Worm (Caenorhabditis elegans) whole organism, midembryonic: ENCODE results near the gene fbxc-49.

Source experiments
- flt-1 ChIP-seq: fragments of 200-800 bp; sonication (Bioruptor generic); IDR thresholded peaks from 2 replicates; pipeline ENCODE4 v1.3.6; 2022; ENCODE audit warnings: missing genetic modification characterization, missing compliant biosample characterization
- ref-1 ChIP-seq: fragments of 200-800 bp; sonication (Bioruptor generic); conservative IDR thresholded peaks from 2 replicates; pipeline ENCODE4 v1.3.6; 2022; ENCODE audit warnings: missing genetic modification reagents, missing genetic modification characterization, missing compliant biosample characterization
- tab-1 ChIP-seq: fragments of 200-800 bp; sonication (Bioruptor generic); IDR thresholded peaks from 2 replicates; pipeline ENCODE4 v1.3.6; 2022; ENCODE audit warnings: missing genetic modification characterization, missing compliant biosample characterization
- ztf-23 ChIP-seq: fragments of 200-800 bp; sonication (Bioruptor generic); IDR thresholded peaks from 2 replicates; pipeline ENCODE4 v1.3.6; 2022; ENCODE audit warnings: missing genetic modification reagents, missing genetic modification characterization, missing compliant biosample characterization

- no peak for TF ChIP-seq ref-1 (GFP tag; lab: Robert Waterston, UW)
- TF ChIP-seq flt-1 (GFP tag; lab: Robert Waterston, UW) = no peak
- no peak for TF ChIP-seq ztf-23
- TF ChIP-seq tab-1 (GFP tag; lab: Robert Waterston, UW) = no peak
Measured at ce11 chrII:2093456-2093926, 9.6 kb downstream of the fbxc-49 start, which contains the start of gene fbxb-37.
